Fruit fly (Drosophila melanogaster) whole organism, adult: ENCODE data around the gene CG11436.
A peak's percentile ranks its signal among the peaks of the same experiment; 100 is the strongest.

Experiments
- CG11617 ChIP-seq: fragments of 200-800 bp; sonication (Bioruptor generic); optimal IDR thresholded peaks from 2 replicates; lab custom pipeline; 2017; ENCODE audit warnings: mild to moderate bottlenecking, missing biosample characterization, missing genetic modification reagents, missing genetic modification characterization
- CG12768 ChIP-seq: fragments of 200-800 bp; sonication (Bioruptor generic); optimal IDR thresholded peaks from 2 replicates; lab custom pipeline; 2017; ENCODE audit warnings: missing biosample characterization, missing genetic modification characterization, mild to moderate bottlenecking, moderate library complexity, missing genetic modification reagents
- CG14711 ChIP-seq: fragments of 200-800 bp; sonication (Bioruptor generic); optimal IDR thresholded peaks from 2 replicates; lab custom pipeline; 2018; ENCODE audit warnings: missing biosample characterization, mild to moderate bottlenecking, missing genetic modification characterization, moderate library complexity
- CG1620 ChIP-seq: fragments of 200-800 bp; sonication (Bioruptor generic); optimal IDR thresholded peaks from 2 replicates; lab custom pipeline; 2016; ENCODE audit warnings: missing biosample characterization, missing genetic modification characterization
- CG33017 ChIP-seq: fragments of 200-800 bp; sonication (Bioruptor generic); optimal IDR thresholded peaks from 2 replicates; lab custom pipeline; 2018; ENCODE audit warnings: missing biosample characterization, mild to moderate bottlenecking, missing genetic modification characterization, moderate library complexity
- CG5204 ChIP-seq: fragments of 200-800 bp; sonication (Bioruptor generic); optimal IDR thresholded peaks from 2 replicates; lab custom pipeline; 2016; ENCODE audit warnings: missing biosample characterization, missing genetic modification characterization
- CG7045 ChIP-seq: fragments of 200-800 bp; sonication (Bioruptor generic); optimal IDR thresholded peaks from 2 replicates; lab custom pipeline; 2017; ENCODE audit warnings: missing biosample characterization, mild to moderate bottlenecking, missing genetic modification characterization
- CG7101 ChIP-seq: fragments of 200-800 bp; sonication (Bioruptor generic); optimal IDR thresholded peaks from 2 replicates; lab custom pipeline; 2018; ENCODE audit warnings: missing biosample characterization, mild to moderate bottlenecking, missing genetic modification characterization, moderate library complexity
- Clk ChIP-seq: fragments of 200-800 bp; sonication (Bioruptor generic); optimal IDR thresholded peaks from 2 replicates; lab custom pipeline; 2017; ENCODE audit warnings: missing biosample characterization, missing genetic modification characterization
- Crg-1 ChIP-seq: fragments of 200-800 bp; sonication (Bioruptor generic); optimal IDR thresholded peaks from 2 replicates; lab custom pipeline; 2016; ENCODE audit warnings: missing biosample characterization, missing genetic modification characterization
- Hr96 ChIP-seq: fragments of 200-800 bp; sonication (Bioruptor generic); optimal IDR thresholded peaks from 2 replicates; lab custom pipeline; 2016; ENCODE audit warnings: missing biosample characterization, missing genetic modification characterization
- Mnt ChIP-seq: fragments of 200-800 bp; sonication (Bioruptor generic); optimal IDR thresholded peaks from 2 replicates; lab custom pipeline; 2016; ENCODE audit warnings: missing biosample characterization, mild to moderate bottlenecking, missing genetic modification characterization
- bab1 ChIP-seq: fragments of 200-800 bp; sonication (Bioruptor generic); optimal IDR thresholded peaks from 3 replicates; lab custom pipeline; 2019; ENCODE audit warnings: missing biosample characterization, mild to moderate bottlenecking, missing genetic modification characterization, moderate library complexity
- cic ChIP-seq: fragments of 200-800 bp; sonication (Bioruptor generic); optimal IDR thresholded peaks from 2 replicates; lab custom pipeline; 2017; ENCODE audit warnings: missing biosample characterization, mild to moderate bottlenecking, missing genetic modification characterization, moderate library complexity
- cnc ChIP-seq, 2 experiments: fragments of >200 bp; optimal IDR thresholded peaks; 2 replicates each; lab custom pipeline; 2017
- kay ChIP-seq: fragments of 200-800 bp; sonication (Bioruptor generic); peaks from one replicate; lab custom pipeline; 2016; ENCODE audit warnings: missing biosample characterization, missing genetic modification characterization, borderline replicate concordance
- ovo ChIP-seq: fragments of 200-800 bp; sonication (Bioruptor generic); optimal IDR thresholded peaks from 2 replicates; lab custom pipeline; 2016; ENCODE audit warnings: missing biosample characterization, missing genetic modification characterization
- pad ChIP-seq: fragments of 200-800 bp; sonication (Bioruptor generic); optimal IDR thresholded peaks from 3 replicates; lab custom pipeline; 2017; ENCODE audit warnings: missing biosample characterization, missing genetic modification characterization, mild to moderate bottlenecking, moderate library complexity, missing genetic modification reagents
- tj ChIP-seq: fragments of 200-800 bp; sonication (Bioruptor generic); optimal IDR thresholded peaks from 3 replicates; lab custom pipeline; 2017; ENCODE audit warnings: missing biosample characterization, mild to moderate bottlenecking, missing genetic modification characterization, moderate library complexity
- toe ChIP-seq: fragments of 200-800 bp; sonication (Bioruptor generic); optimal IDR thresholded peaks from 2 replicates; lab custom pipeline; 2016; ENCODE audit warnings: missing biosample characterization, missing genetic modification characterization

Gene CG11436

dm6 chrX:4548611-4549120, 3.0 kb downstream of the CG11436 start, which contains the start of the genes Usf and CG15912:
Usf (minus strand) TSS chrX:4548794.
CG15912 (plus strand) TSS chrX:4549070.
- TF ChIP-seq tj (GFP tag; lab: Kevin White, UChicago): peak; percentile 26
- TF ChIP-seq CG7101 (tag; lab: Kevin White, UChicago): no peak
- TF ChIP-seq Crg-1 (GFP tag; lab: Kevin White, UChicago): no peak
- TF ChIP-seq Mnt (GFP tag; lab: Kevin White, UChicago): no peak
- no peak for TF ChIP-seq cic (GFP tag; lab: Kevin White, UChicago)
- no peak for TF ChIP-seq CG5204 (GFP tag; lab: Kevin White, UChicago)
- no peak for TF ChIP-seq CG33017 (tag; lab: Kevin White, UChicago)
- peak; percentile 2 for TF ChIP-seq bab1 (GFP tag; lab: Kevin White, UChicago)
- no peak for TF ChIP-seq CG1620 (GFP tag; lab: Kevin White, UChicago)

- TF ChIP-seq Crg-1 (GFP tag; lab: Kevin White, UChicago) (no peak), Hr96 (GFP tag; lab: Kevin White, UChicago) (no peak), Clk (GFP tag; lab: Kevin White, UChicago) (no peak), ovo (no peak), Mnt (GFP tag; lab: Kevin White, UChicago) (no peak), kay (GFP tag; lab: Kevin White, UChicago) (no peak), CG14711 (tag; lab: Kevin White, UChicago) (no peak), CG33017 (tag; lab: Kevin White, UChicago) (no peak), pad (no peak), cnc (optimal IDR thresholded peaks at IDR 0.05; lab: Kevin White, UChicago) (no peak), CG7045 (GFP tag; lab: Kevin White, UChicago) (no peak), toe (GFP tag; lab: Kevin White, UChicago) (no peak), cic (GFP tag; lab: Kevin White, UChicago) (no peak)
These were observed 9.3 kb downstream of the CG11436 start, which contains the start of gene CG3568 for dm6 chrX:4542353-4542752. CG3568 (plus strand) TSS chrX:4542630.

dm6 chrX:4540430-4540932, 11.2 kb downstream of the CG11436 start, which contains the start of the genes rb and CHOp24:
rb (minus strand) TSS chrX:4540626.
CHOp24 (plus strand) TSS chrX:4540908.
- TF ChIP-seq cic (GFP tag; lab: Kevin White, UChicago): peak; percentile 10
- TF ChIP-seq bab1 (GFP tag; lab: Kevin White, UChicago): peak; percentile 73
- TF ChIP-seq CG11617 (GFP tag; lab: Kevin White, UChicago): peak; percentile 52
- peak; percentile 62 for TF ChIP-seq toe (GFP tag; lab: Kevin White, UChicago)
- TF ChIP-seq kay (GFP tag; lab: Kevin White, UChicago): no peak
- no peak for TF ChIP-seq Hr96 (GFP tag; lab: Kevin White, UChicago)
- no peak for TF ChIP-seq cnc (optimal IDR thresholded peaks at IDR 0.05; lab: Kevin White, UChicago)
- TF ChIP-seq CG12768 (GFP tag; lab: Kevin White, UChicago): no peak
- peak; percentile 56 for TF ChIP-seq Crg-1 (GFP tag; lab: Kevin White, UChicago)
- TF ChIP-seq Clk (GFP tag; lab: Kevin White, UChicago): no peak
- peak; percentile 56 for TF ChIP-seq CG7101 (tag; lab: Kevin White, UChicago)
- TF ChIP-seq CG14711 (tag; lab: Kevin White, UChicago): peak; percentile 61
- TF ChIP-seq CG7045 (GFP tag; lab: Kevin White, UChicago): peak; percentile 6
- no peak for TF ChIP-seq CG5204 (GFP tag; lab: Kevin White, UChicago)
- peak; percentile 35 for TF ChIP-seq tj (GFP tag; lab: Kevin White, UChicago)
- TF ChIP-seq ovo: peak; percentile 30
- TF ChIP-seq CG33017 (tag; lab: Kevin White, UChicago): peak; percentile 46
- TF ChIP-seq pad: peak; percentile 38
- TF ChIP-seq Mnt (GFP tag; lab: Kevin White, UChicago): peak; percentile 71
- peak; percentile 51 for TF ChIP-seq CG1620 (GFP tag; lab: Kevin White, UChicago)

dm6 chrX:4534002-4534401, 17.7 kb downstream of the CG11436 start:
- TF ChIP-seq CG7045 (GFP tag; lab: Kevin White, UChicago): no peak
- TF ChIP-seq Hr96 (GFP tag; lab: Kevin White, UChicago): no peak
- TF ChIP-seq toe (GFP tag; lab: Kevin White, UChicago): no peak
- no peak for TF ChIP-seq CG14711 (tag; lab: Kevin White, UChicago)
- TF ChIP-seq CG5204 (GFP tag; lab: Kevin White, UChicago): no peak
- TF ChIP-seq kay (GFP tag; lab: Kevin White, UChicago): no peak
- no peak for TF ChIP-seq cic (GFP tag; lab: Kevin White, UChicago)
- TF ChIP-seq CG7101 (tag; lab: Kevin White, UChicago): no peak
- no peak for TF ChIP-seq cnc (optimal IDR thresholded peaks at IDR 0.05; lab: Kevin White, UChicago)
- no peak for TF ChIP-seq ovo
- no peak for TF ChIP-seq Mnt (GFP tag; lab: Kevin White, UChicago)
- no peak for TF ChIP-seq CG12768 (GFP tag; lab: Kevin White, UChicago)
- TF ChIP-seq CG33017 (tag; lab: Kevin White, UChicago): no peak
- TF ChIP-seq Crg-1 (GFP tag; lab: Kevin White, UChicago): no peak

dm6 chrX:4529909-4530308, 21.8 kb downstream of the CG11436 start, which contains the start of gene CG3556:
CG3556 (plus strand) TSS chrX:4530231.
- TF ChIP-seq bab1 (GFP tag; lab: Kevin White, UChicago) (peak; percentile 71), toe (GFP tag; lab: Kevin White, UChicago) (no peak)

- TF ChIP-seq bab1 (GFP tag; lab: Kevin White, UChicago): no peak
- TF ChIP-seq CG14711 (tag; lab: Kevin White, UChicago): no peak
- no peak for TF ChIP-seq CG33017 (tag; lab: Kevin White, UChicago)
- TF ChIP-seq ovo: no peak
- TF ChIP-seq tj (GFP tag; lab: Kevin White, UChicago): no peak
- TF ChIP-seq Crg-1 (GFP tag; lab: Kevin White, UChicago): no peak
- no peak for TF ChIP-seq toe (GFP tag; lab: Kevin White, UChicago)
- no peak for TF ChIP-seq cic (GFP tag; lab: Kevin White, UChicago)
- no peak for TF ChIP-seq Clk (GFP tag; lab: Kevin White, UChicago)
- TF ChIP-seq CG12768 (GFP tag; lab: Kevin White, UChicago): no peak
- TF ChIP-seq cnc (optimal IDR thresholded peaks at IDR 0.05; lab: Kevin White, UChicago): no peak
- no peak for TF ChIP-seq pad
- TF ChIP-seq Hr96 (GFP tag; lab: Kevin White, UChicago): no peak
- TF ChIP-seq CG1620 (GFP tag; lab: Kevin White, UChicago): no peak
- TF ChIP-seq kay (GFP tag; lab: Kevin White, UChicago): no peak
- TF ChIP-seq CG5204 (GFP tag; lab: Kevin White, UChicago): no peak
- TF ChIP-seq CG7101 (tag; lab: Kevin White, UChicago): no peak
- no peak for TF ChIP-seq Mnt (GFP tag; lab: Kevin White, UChicago)
- no peak for TF ChIP-seq CG11617 (GFP tag; lab: Kevin White, UChicago)
- TF ChIP-seq CG7045 (GFP tag; lab: Kevin White, UChicago): no peak
These were observed 24.9 kb downstream of the CG11436 start for dm6 chrX:4526754-4527153.
